Worm (Caenorhabditis elegans): ENCODE measurements around the gene W03F9.1.
A peak's percentile ranks its signal among the peaks of the same experiment; 100 is the strongest.

Gene W03F9.1

ce11 chrV:117312-117711, 9.2 kb downstream of the W03F9.1 start (continued):
- TF ChIP-seq lir-3 (tag; optimal IDR thresholded peaks at IDR 0.05) (no peak), F26F4.8 (GFP tag; conservative IDR thresholded peaks at IDR 0.05) (no peak), T26A8.4 (GFP tag; IDR thresholded peaks at IDR 0.05) (peak; percentile 58)

- TF ChIP-seq set-16 (GFP tag; IDR thresholded peaks at IDR 0.05): peak; percentile 86
- peak; percentile 65 for TF ChIP-seq aha-1 (tag)
- no peak for TF ChIP-seq ceh-82 (tag; optimal IDR thresholded peaks at IDR 0.05)
- TF ChIP-seq php-3 (GFP tag; IDR thresholded peaks at IDR 0.05): no peak
- TF ChIP-seq unc-62 (GFP tag; optimal IDR thresholded peaks at IDR 0.05 in 1 of 2): peak in 1 of 2 experiments; percentile 45
- no peak for TF ChIP-seq unc-62 (tag; optimal IDR thresholded peaks at IDR 0.05)
- 0 out of 2 replicates have a peak, but pooled peaks have one; percentile 30 for TF ChIP-seq lim-7 (GFP tag; IDR thresholded peaks at IDR 0.05)
- no peak for TF ChIP-seq nhr-111 (GFP tag; optimal IDR thresholded peaks at IDR 0.05)
- TF ChIP-seq madf-9 (GFP tag; conservative IDR thresholded peaks at IDR 0.05): no peak
- no peak for TF ChIP-seq ceh-20 (GFP tag; IDR thresholded peaks at IDR 0.05)
Measured at ce11 chrV:116243-116642, 10.3 kb downstream of the W03F9.1 start.

- TF ChIP-seq T26A8.4 (GFP tag; IDR thresholded peaks at IDR 0.05) (no peak), sdz-12 (GFP tag; optimal IDR thresholded peaks at IDR 0.05) (no peak), lin-13 (GFP tag; optimal IDR thresholded peaks at IDR 0.05) (peak; percentile 64), hlh-11 (tag; optimal IDR thresholded peaks at IDR 0.05) (peak; percentile 48), lin-15B (tag; optimal IDR thresholded peaks at IDR 0.05) (peak; percentile 92), mes-2 (tag; optimal IDR thresholded peaks at IDR 0.05; ENCODE audit: poor library complexity, severe bottlenecking) (peak; percentile 87), mdl-1 (tag; optimal IDR thresholded peaks at IDR 0.05) (no peak), Y5F2A.4 (GFP tag; optimal IDR thresholded peaks at IDR 0.05) (no peak), tag-97 (GFP tag; IDR thresholded peaks at IDR 0.05) (no peak), pha-4 (GFP tag; IDR thresholded peaks at IDR 0.05) (0 out of 2 replicates have a peak, but pooled peaks have one; percentile 11), pha-4 (tag; optimal IDR thresholded peaks at IDR 0.05) (no peak), hlh-30 (tag; optimal IDR thresholded peaks at IDR 0.05; ENCODE audit: insufficient read depth) (peak; percentile 58), dve-1 (tag; optimal IDR thresholded peaks at IDR 0.05; ENCODE audit: insufficient read depth) (peak; percentile 72), nhr-28 (tag; optimal IDR thresholded peaks at IDR 0.05) (peak; percentile 30), lin-38 (GFP tag; IDR thresholded peaks at IDR 0.05) (peak; percentile 59), mep-1 (tag; optimal IDR thresholded peaks at IDR 0.05) (peak; percentile 78), Y48G9A.11 (GFP tag; IDR thresholded peaks at IDR 0.05) (peak; percentile 98), T20F7.1 (GFP tag; optimal IDR thresholded peaks at IDR 0.05) (peak; percentile 99), dmd-9 (GFP tag; IDR thresholded peaks at IDR 0.05) (no peak), fkh-10 (GFP tag; optimal IDR thresholded peaks at IDR 0.05) (peak; percentile 42), set-16 (GFP tag; IDR thresholded peaks at IDR 0.05) (no peak), nhr-25 (tag; optimal IDR thresholded peaks at IDR 0.05; ENCODE audit: borderline replicate concordance, insufficient read depth) (peak; percentile 39), R02D3.7 (tag; optimal IDR thresholded peaks at IDR 0.05) (peak; percentile 57), nhr-11 (tag; optimal IDR thresholded peaks at IDR 0.05) (peak; percentile 27), saeg-2 (GFP tag; IDR thresholded peaks at IDR 0.05) (no peak), nhr-6 (tag; optimal IDR thresholded peaks at IDR 0.05) (peak; percentile 71), aha-1 (tag) (peak; percentile 97), hmg-1.1 (GFP tag; IDR thresholded peaks at IDR 0.05) (peak; percentile 50; the same call in 1 of the 2 replicates), hif-1 (tag; optimal IDR thresholded peaks at IDR 0.05) (peak in 1 of 2 experiments; percentile 57), nhr-77 (tag; optimal IDR thresholded peaks at IDR 0.05) (peak; percentile 36), ceh-44 (GFP tag; IDR thresholded peaks at IDR 0.05) (0 out of 2 replicates have a peak, but pooled peaks have one; percentile 12), Y75B8A.6 (GFP tag; IDR thresholded peaks at IDR 0.05) (no peak), unc-62 (GFP tag; optimal IDR thresholded peaks at IDR 0.05 in 1 of 2) (peak in 1 of 2 experiments; percentile 75), unc-62 (tag; optimal IDR thresholded peaks at IDR 0.05) (no peak), daf-16 (GFP tag; optimal IDR thresholded peaks at IDR 0.05) (no peak), daf-16 (tag; optimal IDR thresholded peaks at IDR 0.05) (peak; percentile 34), dpl-1 (GFP tag; optimal IDR thresholded peaks at IDR 0.05) (peak; percentile 84)
Measured at ce11 chrV:104474-104873, 22.0 kb downstream of the W03F9.1 start, which contains the start of gene picd-1. Gene picd-1, plus strand, starts transcription at chrV:104825.
